Worm (Caenorhabditis elegans) whole organism, late embryonic: ENCODE results near the gene epg-6.

ENCODE experiments used
- ama-1 ChIP-seq: fragments of 150-350 bp; optimal IDR thresholded peaks from 2 replicates; lab custom pipeline; 2014
- elt-2 ChIP-seq: sonication (generic microtip); optimal IDR thresholded peaks from 2 replicates; lab custom pipeline; 2016; ENCODE audit warnings: missing genetic modification reagents, missing genetic modification characterization, missing compliant biosample characterization
- nhr-11 ChIP-seq: fragments of 150-350 bp; optimal IDR thresholded peaks from 2 replicates; lab custom pipeline; 2014; ENCODE audit warnings: missing biosample characterization, missing genetic modification characterization
- pat-9 ChIP-seq: fragments of 200-800 bp; sonication (Bioruptor generic); optimal IDR thresholded peaks from 2 replicates; lab custom pipeline; 2018; ENCODE audit warnings: mild to moderate bottlenecking, missing genetic modification characterization, moderate library complexity, missing compliant biosample characterization
- pha-2 ChIP-seq: sonication (generic microtip); optimal IDR thresholded peaks from 2 replicates; lab custom pipeline; 2017; ENCODE audit warnings: mild to moderate bottlenecking, missing genetic modification characterization, missing compliant biosample characterization
- pqm-1 ChIP-seq: sonication (generic microtip); optimal IDR thresholded peaks from 2 replicates; lab custom pipeline; 2016; ENCODE audit warnings: missing genetic modification characterization, missing compliant biosample characterization

- TF ChIP-seq ama-1 (lab: Kevin White, UChicago) (no peak), pat-9 (tag; lab: Kevin White, UChicago) (no peak), pqm-1 (no peak), pha-2 (tag; lab: Kevin White, UChicago) (no peak), elt-2 (tag; lab: Kevin White, UChicago) (no peak), nhr-11 (tag; lab: Kevin White, UChicago) (no peak)
Observed at ce11 chrIII:10631870-10632509, 32.0 kb upstream of the epg-6 start.
